Worm (Caenorhabditis elegans) whole organism, L1 larva: ENCODE data around the gene C45G9.5.

Experiments used
- C16A3.4 ChIP-seq: fragments of 150-350 bp; optimal IDR thresholded peaks from 2 replicates; lab custom pipeline; 2014; ENCODE audit warnings: missing biosample characterization, missing genetic modification characterization
- aha-1 ChIP-seq: fragments of 150-350 bp; optimal IDR thresholded peaks from 2 replicates; lab custom pipeline; 2014; ENCODE audit warnings: missing biosample characterization, missing genetic modification characterization
- alr-1 ChIP-seq: fragments of 200-800 bp; sonication (Bioruptor generic); optimal IDR thresholded peaks from 2 replicates; lab custom pipeline; 2018; ENCODE audit warnings: borderline replicate concordance, mild to moderate bottlenecking, missing genetic modification characterization, missing compliant biosample characterization
- ama-1 ChIP-seq: fragments of 150-350 bp; optimal IDR thresholded peaks from 2 replicates; lab custom pipeline; 2014
- ceh-8 ChIP-seq: fragments of 200-800 bp; sonication (Bioruptor generic); optimal IDR thresholded peaks from 2 replicates; lab custom pipeline; 2018; ENCODE audit warnings: mild to moderate bottlenecking, missing genetic modification characterization, moderate library complexity, missing compliant biosample characterization
- ceh-88 ChIP-seq: fragments of 200-800 bp; sonication (Bioruptor generic); IDR thresholded peaks from 2 replicates; pipeline ENCODE4 v1.3.6; 2022; ENCODE audit warnings: missing genetic modification characterization, missing compliant biosample characterization
- ceh-90 ChIP-seq: sonication (generic microtip); optimal IDR thresholded peaks from 2 replicates; lab custom pipeline; 2016; ENCODE audit warnings: missing genetic modification characterization, missing compliant biosample characterization
- ces-1 ChIP-seq: fragments of 150-350 bp; optimal IDR thresholded peaks from 2 replicates; lab custom pipeline; 2014; ENCODE audit warnings: missing biosample characterization, missing genetic modification reagents, missing genetic modification characterization
- dpl-1 ChIP-seq, 3 experiments: fragments of 150-350 bp in 2 of 3; sonication (generic microtip) in 1 of 3; optimal IDR thresholded peaks; 2 replicates each; lab custom pipeline; 2014 to 2017; ENCODE audit warnings: missing biosample characterization in 3 of 3, missing genetic modification characterization in 3 of 3, missing genetic modification reagents in 3 of 3
- dsc-1 ChIP-seq: sonication (generic microtip); optimal IDR thresholded peaks from 2 replicates; lab custom pipeline; 2016; ENCODE audit warnings: mild to moderate bottlenecking, missing genetic modification characterization, missing compliant biosample characterization
- efl-1 ChIP-seq, 4 experiments: fragments of 150-350 bp; optimal IDR thresholded peaks in 3 of 4; peaks in 1 of 4; 1 replicate in 1 of 4; 2 replicates in 3 of 4; lab custom pipeline; 2014; ENCODE audit warnings: missing biosample characterization in 2 of 4, missing genetic modification characterization in 2 of 4, missing genetic modification reagents in 2 of 4
- efl-3 ChIP-seq: fragments of 200-800 bp; sonication (Bioruptor generic); optimal IDR thresholded peaks from 2 replicates; lab custom pipeline; 2018; ENCODE audit warnings: mild to moderate bottlenecking, missing genetic modification characterization, missing compliant biosample characterization
- egl-13 ChIP-seq: sonication (generic microtip); optimal IDR thresholded peaks from 2 replicates; lab custom pipeline; 2016; ENCODE audit warnings: missing genotype, missing genetic modification reagents, missing genetic modification characterization, missing compliant biosample characterization
- egl-27 ChIP-seq, 2 experiments: fragments of 150-350 bp in 1 of 2; sonication (generic microtip); optimal IDR thresholded peaks; 3 replicates each; lab custom pipeline; 2017 to 2018; ENCODE audit warnings: missing biosample characterization in 2 of 2, missing genetic modification characterization in 2 of 2, missing genetic modification reagents in 2 of 2
- ets-5 ChIP-seq: fragments of 200-800 bp; sonication (Bioruptor generic); IDR thresholded peaks from 2 replicates; pipeline ENCODE4 v1.3.6; 2022; ENCODE audit warnings: missing genetic modification characterization, missing compliant biosample characterization
- fkh-10 ChIP-seq: sonication (generic microtip); optimal IDR thresholded peaks from 2 replicates; lab custom pipeline; 2017; ENCODE audit warnings: missing biosample characterization, missing genetic modification reagents, missing genetic modification characterization
- fkh-4 ChIP-seq: sonication (generic microtip); optimal IDR thresholded peaks from 2 replicates; lab custom pipeline; 2016; ENCODE audit warnings: missing compliant biosample characterization, missing genetic modification characterization, borderline replicate concordance
- fkh-8 ChIP-seq: sonication (generic microtip); optimal IDR thresholded peaks from 2 replicates; lab custom pipeline; 2016; ENCODE audit warnings: mild to moderate bottlenecking, missing genetic modification characterization, missing compliant biosample characterization
- fos-1 ChIP-seq: fragments of 150-350 bp; optimal IDR thresholded peaks from 2 replicates; lab custom pipeline; 2014; ENCODE audit warnings: missing biosample characterization, missing genetic modification characterization
- hlh-17 ChIP-seq: fragments of 200-800 bp; sonication (Bioruptor generic); optimal IDR thresholded peaks from 2 replicates; lab custom pipeline; 2018; ENCODE audit warnings: missing genetic modification characterization, mild to moderate bottlenecking, missing compliant biosample characterization, moderate library complexity, borderline replicate concordance
- hlh-4 ChIP-seq: sonication (generic microtip); optimal IDR thresholded peaks from 2 replicates; lab custom pipeline; 2016; ENCODE audit warnings: mild to moderate bottlenecking, missing genetic modification characterization, missing compliant biosample characterization
- irx-1 ChIP-seq: sonication (generic microtip); optimal IDR thresholded peaks from 2 replicates; lab custom pipeline; 2016; ENCODE audit warnings: missing genetic modification characterization, missing compliant biosample characterization
- jun-1 ChIP-seq: fragments of 150-350 bp; optimal IDR thresholded peaks from 2 replicates; lab custom pipeline; 2014; ENCODE audit warnings: missing biosample characterization, missing genetic modification reagents, missing genetic modification characterization
- lin-13 ChIP-seq: fragments of 150-350 bp; optimal IDR thresholded peaks from 2 replicates; lab custom pipeline; 2014; ENCODE audit warnings: missing biosample characterization, missing genetic modification reagents, missing genetic modification characterization
- lin-15B ChIP-seq: fragments of 150-350 bp; sonication (generic microtip); optimal IDR thresholded peaks from 3 replicates; lab custom pipeline; 2014; ENCODE audit warnings: missing biosample characterization, missing genetic modification characterization
- lin-35 ChIP-seq, 2 experiments: fragments of 150-350 bp; optimal IDR thresholded peaks; 2 replicates each; lab custom pipeline; 2014; ENCODE audit warnings: missing biosample characterization in 2 of 2, missing genetic modification characterization in 2 of 2, missing genetic modification reagents in 2 of 2
- lin-39 ChIP-seq: fragments of 150-350 bp; optimal IDR thresholded peaks from 2 replicates; lab custom pipeline; 2014; ENCODE audit warnings: missing biosample characterization, missing genetic modification reagents, missing genetic modification characterization
- lsy-2 ChIP-seq, 2 experiments: fragments of 150-350 bp; optimal IDR thresholded peaks; 2 replicates each; lab custom pipeline; 2014; ENCODE audit warnings: missing biosample characterization in 2 of 2, missing genetic modification characterization in 2 of 2
- mab-9 ChIP-seq: fragments of 200-800 bp; sonication (Bioruptor generic); IDR thresholded peaks from 2 replicates; pipeline ENCODE4 v1.3.6; 2022; ENCODE audit warnings: missing genetic modification reagents, missing genetic modification characterization, missing compliant biosample characterization
- mef-2 ChIP-seq: fragments of 150-350 bp; optimal IDR thresholded peaks from 2 replicates; lab custom pipeline; 2014; ENCODE audit warnings: missing biosample characterization, missing genetic modification characterization
- nhr-12 ChIP-seq: sonication (generic microtip); optimal IDR thresholded peaks from 2 replicates; lab custom pipeline; 2017; ENCODE audit warnings: missing biosample characterization, missing genetic modification characterization
- nhr-237 ChIP-seq: fragments of 150-350 bp; optimal IDR thresholded peaks from 2 replicates; lab custom pipeline; 2014; ENCODE audit warnings: missing biosample characterization, missing genetic modification characterization
- nhr-47 ChIP-seq: sonication (generic microtip); optimal IDR thresholded peaks from 2 replicates; lab custom pipeline; 2016; ENCODE audit warnings: mild to moderate bottlenecking, missing genetic modification characterization, moderate library complexity, missing compliant biosample characterization
- nhr-71 ChIP-seq: sonication (generic microtip); optimal IDR thresholded peaks from 2 replicates; lab custom pipeline; 2016; ENCODE audit warnings: mild to moderate bottlenecking, missing genetic modification characterization, moderate library complexity, missing compliant biosample characterization
- nhr-84 ChIP-seq: sonication (generic microtip); optimal IDR thresholded peaks from 2 replicates; lab custom pipeline; 2017; ENCODE audit warnings: missing biosample characterization, missing genetic modification characterization
- nhr-85 ChIP-seq: sonication (generic microtip); peaks from one replicate; lab custom pipeline; 2016; ENCODE audit warnings: missing genetic modification characterization, inconsistent platforms, missing compliant biosample characterization
- pag-3 ChIP-seq: sonication (generic microtip); optimal IDR thresholded peaks from 2 replicates; lab custom pipeline; 2017; ENCODE audit warnings: missing genetic modification characterization, mild to moderate bottlenecking, missing compliant biosample characterization, antibody characterized with exemption, borderline replicate concordance; ENCODE audit not compliant: insufficient read depth
- pax-3 ChIP-seq: fragments of 200-800 bp; sonication (Bioruptor generic); optimal IDR thresholded peaks from 2 replicates; lab custom pipeline; 2018; ENCODE audit warnings: mild to moderate bottlenecking, missing genetic modification characterization, moderate library complexity, missing compliant biosample characterization
- rnt-1 ChIP-seq: sonication (generic microtip); optimal IDR thresholded peaks from 2 replicates; lab custom pipeline; 2016; ENCODE audit warnings: mild to moderate bottlenecking, missing genetic modification characterization, moderate library complexity, missing compliant biosample characterization
- sox-4 ChIP-seq: sonication (generic microtip); optimal IDR thresholded peaks from 2 replicates; lab custom pipeline; 2016; ENCODE audit warnings: missing genetic modification characterization, missing compliant biosample characterization
- sptf-1 ChIP-seq: fragments of 150-350 bp; optimal IDR thresholded peaks from 2 replicates; lab custom pipeline; 2014; ENCODE audit warnings: missing biosample characterization, missing genetic modification characterization
- swsn-7 ChIP-seq: sonication (generic microtip); optimal IDR thresholded peaks from 2 replicates; lab custom pipeline; 2016; ENCODE audit warnings: missing genetic modification characterization, missing compliant biosample characterization
- tbx-2 ChIP-seq: sonication (generic microtip); optimal IDR thresholded peaks from 2 replicates; lab custom pipeline; 2016; ENCODE audit warnings: missing genetic modification characterization, missing compliant biosample characterization
- tlp-1 ChIP-seq: fragments of 150-350 bp; optimal IDR thresholded peaks from 2 replicates; lab custom pipeline; 2014; ENCODE audit warnings: missing biosample characterization, missing genetic modification characterization
- vab-15 ChIP-seq: sonication (generic microtip); optimal IDR thresholded peaks from 2 replicates; lab custom pipeline; 2017; ENCODE audit warnings: missing genotype, mild to moderate bottlenecking, missing genetic modification characterization, missing compliant biosample characterization
- xbp-1 ChIP-seq: sonication (generic microtip); optimal IDR thresholded peaks from 2 replicates; lab custom pipeline; 2016; ENCODE audit warnings: missing genetic modification characterization, missing compliant biosample characterization
- zip-4 ChIP-seq: fragments of 200-800 bp; sonication (Bioruptor generic); optimal IDR thresholded peaks from 2 replicates; lab custom pipeline; 2018; ENCODE audit warnings: mild to moderate bottlenecking, missing genetic modification characterization, moderate library complexity, missing compliant biosample characterization
- ztf-4 ChIP-seq: fragments of 150-350 bp; optimal IDR thresholded peaks from 2 replicates; lab custom pipeline; 2014; ENCODE audit warnings: missing biosample characterization, missing genetic modification characterization

Gene C45G9.5

ce11 chrIII:5068675-5069233 lies 20.8 kb downstream of the C45G9.5 start, which contains the start of the genes C45G9.11 and C45G9.2 (continued):
- TF ChIP-seq efl-1 (optimal IDR thresholded peaks at IDR 0.05; lab: Kevin White, UChicago) (peak; percentile 79 to 94), efl-1 (GFP tag; optimal IDR thresholded peaks at IDR 0.05 in 1 of 2; lab: Kevin White, UChicago) (peak; percentile 94 to 99), nhr-237 (no peak), lin-39 (tag; lab: Kevin White, UChicago) (peak; percentile 48), nhr-71 (tag; lab: Kevin White, UChicago) (peak; percentile 90), fkh-10 (GFP tag; lab: Kevin White, UChicago) (no peak), ceh-8 (GFP tag; lab: Kevin White, UChicago) (peak; percentile 41), ces-1 (GFP tag; lab: Kevin White, UChicago) (no peak), zip-4 (GFP tag; lab: Kevin White, UChicago) (peak; percentile 18), ets-5 (GFP tag; lab: Robert Waterston, UW) (no peak), dpl-1 (GFP tag; optimal IDR thresholded peaks at IDR 0.05; lab: Kevin White, UChicago) (peak; percentile 89 to 94 (median 93)), ceh-90 (peak; percentile 95), dsc-1 (peak; percentile 92), sox-4 (tag; lab: Kevin White, UChicago) (peak; percentile 88), egl-27 (tag; optimal IDR thresholded peaks at IDR 0.05; lab: Kevin White, UChicago) (no peak), lsy-2 (tag; optimal IDR thresholded peaks at IDR 0.05; lab: Kevin White, UChicago) (peak; percentile 78 to 85), ztf-4 (tag; lab: Kevin White, UChicago) (no peak), tbx-2 (tag; lab: Kevin White, UChicago) (peak; percentile 90), alr-1 (tag; lab: Kevin White, UChicago) (no peak), lin-13 (GFP tag; lab: Kevin White, UChicago) (peak; percentile 54), vab-15 (peak; percentile 84), hlh-4 (tag; lab: Kevin White, UChicago) (peak; percentile 52), mef-2 (tag; lab: Kevin White, UChicago) (no peak), irx-1 (tag; lab: Kevin White, UChicago) (peak; percentile 95), aha-1 (tag; lab: Kevin White, UChicago) (no peak), rnt-1 (peak; percentile 98), nhr-84 (tag; lab: Kevin White, UChicago) (no peak), nhr-85 (tag; lab: Kevin White, UChicago) (peak; percentile 95), C16A3.4 (peak; percentile 40), fkh-8 (tag; lab: Kevin White, UChicago) (peak; percentile 68), ama-1 (lab: Kevin White, UChicago) (no peak), lin-35 (GFP tag; optimal IDR thresholded peaks at IDR 0.05; lab: Kevin White, UChicago) (peak; percentile 93 to 96), ceh-88 (GFP tag; lab: Robert Waterston, UW) (peak; percentile 40; the same call in 1 of the 2 replicates), fos-1 (tag; lab: Kevin White, UChicago) (peak; percentile 26), xbp-1 (tag; lab: Kevin White, UChicago) (peak; percentile 85), pag-3 (tag; lab: Kevin White, UChicago) (no peak), nhr-12 (tag; lab: Kevin White, UChicago) (no peak), pax-3 (tag; lab: Kevin White, UChicago) (peak; percentile 88), nhr-47 (peak; percentile 90), sptf-1 (tag; lab: Kevin White, UChicago) (no peak), jun-1 (tag; lab: Kevin White, UChicago) (no peak), hlh-17 (GFP tag; lab: Kevin White, UChicago) (peak; percentile 58), fkh-4 (tag; lab: Kevin White, UChicago) (peak; percentile 93), swsn-7 (tag; lab: Kevin White, UChicago) (peak; percentile 78), efl-3 (GFP tag; lab: Kevin White, UChicago) (peak; percentile 36), mab-9 (GFP tag; lab: Robert Waterston, UW) (peak; percentile 71), tlp-1 (no peak), egl-13 (tag; lab: Kevin White, UChicago) (peak; percentile 87), lin-15B (tag; lab: Kevin White, UChicago) (peak; percentile 12)
- TF ChIP-seq, all 84 proteins: peak for 60
